Worm (Caenorhabditis elegans): Measurements from ENCODE around the gene flp-12.

- no peak for TF ChIP-seq nhr-77 (tag; optimal IDR thresholded peaks at IDR 0.05)
- TF ChIP-seq pqm-1 (tag; optimal IDR thresholded peaks at IDR 0.05), result no peak
- TF ChIP-seq ztf-4 (tag; optimal IDR thresholded peaks at IDR 0.05), result no peak
Measured at ce11 chrX:4550987-4551386, 41.2 kb downstream of the flp-12 start.

Data from whole organism, L3 larva.